Fruit fly (Drosophila melanogaster): Measurements from ENCODE around the gene CG13887.

The CG13887 gene

dm6 chr3L:851061-851460, 13.4 kb downstream of the CG13887 start, which contains the start of gene Dci (continued):
- TF ChIP-seq CG12942 (GFP tag; optimal IDR thresholded peaks at IDR 0.05) (peak; percentile 66), esg (GFP tag; conservative IDR thresholded peaks at IDR 0.05) (peak; percentile 88), ab (GFP tag; optimal IDR thresholded peaks at IDR 0.05) (peak; percentile 38), CG10959 (GFP tag; IDR thresholded peaks at IDR 0.05) (peak; percentile 47; the same call in 1 of the 2 replicates), CG10543 (GFP tag; optimal IDR thresholded peaks at IDR 0.05) (no peak), CG15011 (GFP tag; optimal IDR thresholded peaks at IDR 0.05) (no peak), Adf1 (GFP tag; IDR thresholded peaks at IDR 0.05) (peak; percentile 60), cg (GFP tag; optimal IDR thresholded peaks at IDR 0.05) (no peak), tna (GFP tag; IDR thresholded peaks at IDR 0.05; ENCODE audit: partially characterized antibody) (peak; percentile 65; the same call in 1 of the 2 replicates), CG11398 (GFP tag; optimal IDR thresholded peaks at IDR 0.05) (peak; percentile 41), Rx (GFP tag; IDR thresholded peaks at IDR 0.05) (peak; percentile 78), CG3281 (GFP tag; optimal IDR thresholded peaks at IDR 0.05) (peak; percentile 41), nmo (GFP tag; optimal IDR thresholded peaks at IDR 0.05) (peak; percentile 74), sr (GFP tag; IDR thresholded peaks at IDR 0.05) (no peak), CG11456 (GFP tag; IDR thresholded peaks at IDR 0.05) (peak; percentile 79), CG17328 (GFP tag; IDR thresholded peaks at IDR 0.05) (peak; percentile 72), CG4360 (GFP tag; IDR thresholded peaks at IDR 0.05) (no peak), Nf-YC (tag; optimal IDR thresholded peaks at IDR 0.05) (no peak), CG11696 (GFP tag; IDR thresholded peaks at IDR 0.05) (no peak), chif (GFP tag; optimal IDR thresholded peaks at IDR 0.05) (peak; percentile 72 to 73), pnt (GFP tag; optimal IDR thresholded peaks at IDR 0.05) (peak; percentile 62), CG32532 (GFP tag; IDR thresholded peaks at IDR 0.05) (peak; percentile 81), bab2 (GFP tag; optimal IDR thresholded peaks at IDR 0.05) (peak; percentile 78), CG5245 (GFP tag; optimal IDR thresholded peaks at IDR 0.05) (no peak), Sox102F (GFP tag; optimal IDR thresholded peaks at IDR 0.05) (peak; percentile 75), CG7556 (GFP tag; optimal IDR thresholded peaks at IDR 0.05) (peak; percentile 38), HHEX (GFP tag; optimal IDR thresholded peaks at IDR 0.05) (no peak), gt (GFP tag; IDR thresholded peaks at IDR 0.05) (no peak), CG6765 (GFP tag; optimal IDR thresholded peaks at IDR 0.05) (no peak), CG1792 (GFP tag; optimal IDR thresholded peaks at IDR 0.05) (peak; percentile 47), CG11695 (GFP tag; IDR thresholded peaks at IDR 0.05) (peak; percentile 9; the same call in 1 of the 3 replicates), CG1832 (GFP tag; optimal IDR thresholded peaks at IDR 0.05) (no peak), CG18599 (GFP tag; optimal IDR thresholded peaks at IDR 0.05) (peak; percentile 72), mam (GFP tag; optimal IDR thresholded peaks at IDR 0.05) (peak; percentile 89), CkIIα-i1 (GFP tag; IDR thresholded peaks at IDR 0.05) (no peak), otp (GFP tag; IDR thresholded peaks at IDR 0.05) (peak; percentile 48; the same call in 1 of the 3 replicates), Usf (GFP tag; optimal IDR thresholded peaks at IDR 0.05) (peak; percentile 31), yki (optimal IDR thresholded peaks at IDR 0.05) (no peak), CG3995 (GFP tag; optimal IDR thresholded peaks at IDR 0.05) (peak; percentile 98), CG8765 (GFP tag; IDR thresholded peaks at IDR 0.05) (peak; percentile 50; the same call in 1 of the 2 replicates), ac (GFP tag; optimal IDR thresholded peaks at IDR 0.05) (no peak), ato (GFP tag; IDR thresholded peaks at IDR 0.05; ENCODE audit: partially characterized antibody) (0 out of 2 replicates have a peak, but pooled peaks have one; percentile 41), knrl (GFP tag; IDR thresholded peaks at IDR 0.05; ENCODE audit: partially characterized antibody) (peak; percentile 91), Atf-2 (GFP tag; optimal IDR thresholded peaks at IDR 0.05) (peak; percentile 39), Atf6 (GFP tag; IDR thresholded peaks at IDR 0.05) (peak; percentile 76), psq (GFP tag; optimal IDR thresholded peaks at IDR 0.05) (peak; percentile 40), al (GFP tag; IDR thresholded peaks at IDR 0.05) (peak; percentile 75), CG6791 (GFP tag; IDR thresholded peaks at IDR 0.05; ENCODE audit: partially characterized antibody) (peak; percentile 66), CG10209 (GFP tag; optimal IDR thresholded peaks at IDR 0.05) (peak; percentile 62), pros (GFP tag; optimal IDR thresholded peaks at IDR 0.05) (no peak), MESR4 (GFP tag; optimal IDR thresholded peaks at IDR 0.05) (no peak)
